Worm (Caenorhabditis elegans): ENCODE results near the gene F58F12.12.

F58F12.12 gene

ce11 chrII:6383183-6383695, 2.3 kb downstream of the F58F12.12 start, which contains the start of gene F58F12.1:
F58F12.1 (plus strand) TSS chrII:6383645.
- TF ChIP-seq nhr-28 (tag; optimal IDR thresholded peaks at IDR 0.05): no peak
- TF ChIP-seq snu-23 (GFP tag; optimal IDR thresholded peaks at IDR 0.05): peak; percentile 66
- peak in 1 of 6 experiments; percentile 21 for TF ChIP-seq elt-3 (tag; optimal IDR thresholded peaks at IDR 0.05)
- TF ChIP-seq swsn-7 (tag; optimal IDR thresholded peaks at IDR 0.05): peak; percentile 44
- peak; percentile 78 for TF ChIP-seq C16A3.4 (tag; optimal IDR thresholded peaks at IDR 0.05)
- peak; percentile 78 for TF ChIP-seq tbx-2 (tag; optimal IDR thresholded peaks at IDR 0.05)
- TF ChIP-seq vab-15 (tag; optimal IDR thresholded peaks at IDR 0.05): no peak
- peak; percentile 55 for TF ChIP-seq unc-130 (tag; optimal IDR thresholded peaks at IDR 0.05)
- TF ChIP-seq efl-1 (optimal IDR thresholded peaks at IDR 0.05): peak; percentile 66 to 73
- TF ChIP-seq efl-1 (GFP tag; optimal IDR thresholded peaks at IDR 0.05 in 1 of 2): peak; percentile 61 to 94
- peak; percentile 41 for TF ChIP-seq sox-4 (tag; optimal IDR thresholded peaks at IDR 0.05)
- no peak for TF ChIP-seq nhr-12 (tag; optimal IDR thresholded peaks at IDR 0.05)
- no peak for TF ChIP-seq sptf-1 (tag; optimal IDR thresholded peaks at IDR 0.05)
- TF ChIP-seq nhr-19 (GFP tag; conservative IDR thresholded peaks at IDR 0.05): peak; percentile 46
- peak; percentile 87 for TF ChIP-seq lin-15B (tag; optimal IDR thresholded peaks at IDR 0.05)
- TF ChIP-seq pax-3 (tag; optimal IDR thresholded peaks at IDR 0.05): peak; percentile 38
- TF ChIP-seq unc-98 (GFP tag; IDR thresholded peaks at IDR 0.05): peak; percentile 56
- peak; percentile 75 for TF ChIP-seq blmp-1 (tag; optimal IDR thresholded peaks at IDR 0.05)
- peak; percentile 3 for TF ChIP-seq unc-86 (tag; optimal IDR thresholded peaks at IDR 0.05)
- TF ChIP-seq grh-1 (GFP tag; IDR thresholded peaks at IDR 0.05): no peak
- peak in 2 of 3 experiments; percentile 39 to 70 for TF ChIP-seq ceh-82 (tag; optimal IDR thresholded peaks at IDR 0.05)
- peak in 1 of 2 experiments; percentile 27 for TF ChIP-seq mdl-1 (tag; optimal IDR thresholded peaks at IDR 0.05)
- peak; percentile 68 to 74 for TF ChIP-seq lin-35 (GFP tag; optimal IDR thresholded peaks at IDR 0.05)
- no peak for TF ChIP-seq aha-1 (tag; optimal IDR thresholded peaks at IDR 0.05)
- peak; percentile 72 for TF ChIP-seq nhr-71 (tag; optimal IDR thresholded peaks at IDR 0.05)
- TF ChIP-seq nhr-90 (tag; optimal IDR thresholded peaks at IDR 0.05; ENCODE audit: poor library complexity): peak; percentile 51
- TF ChIP-seq nhr-20 (tag; optimal IDR thresholded peaks at IDR 0.05): peak; percentile 62
- peak; percentile 81 for TF ChIP-seq mep-1 (tag; optimal IDR thresholded peaks at IDR 0.05)
- peak; percentile 22 for TF ChIP-seq F16B12.6 (tag; optimal IDR thresholded peaks at IDR 0.05)
- TF ChIP-seq unc-30 (tag; optimal IDR thresholded peaks at IDR 0.05): no peak
- peak; percentile 39 for TF ChIP-seq egl-13 (tag; optimal IDR thresholded peaks at IDR 0.05)
- peak; percentile 87 for TF ChIP-seq nhr-85 (tag)
- peak; percentile 73 for TF ChIP-seq lin-14 (GFP tag; optimal IDR thresholded peaks at IDR 0.05)
- TF ChIP-seq C04F5.9 (tag; optimal IDR thresholded peaks at IDR 0.05): peak; percentile 30
- TF ChIP-seq lin-13 (GFP tag; optimal IDR thresholded peaks at IDR 0.05): peak; percentile 50
- TF ChIP-seq fkh-8 (tag; optimal IDR thresholded peaks at IDR 0.05): peak; percentile 56
- TF ChIP-seq ceh-90 (tag; optimal IDR thresholded peaks at IDR 0.05): peak; percentile 83
- TF ChIP-seq rnt-1 (tag; optimal IDR thresholded peaks at IDR 0.05): peak; percentile 95
- TF ChIP-seq nhr-237 (tag; optimal IDR thresholded peaks at IDR 0.05): no peak
- no peak for TF ChIP-seq lin-39 (tag; optimal IDR thresholded peaks at IDR 0.05)
- TF ChIP-seq zip-4 (GFP tag; optimal IDR thresholded peaks at IDR 0.05): no peak
- peak; percentile 50 to 76 (median 62) for TF ChIP-seq dpl-1 (GFP tag; optimal IDR thresholded peaks at IDR 0.05)
- TF ChIP-seq xbp-1 (tag; optimal IDR thresholded peaks at IDR 0.05): peak; percentile 75
- peak; percentile 70 for TF ChIP-seq isw-1 (GFP tag; IDR thresholded peaks at IDR 0.05)
- TF ChIP-seq jun-1 (tag; optimal IDR thresholded peaks at IDR 0.05): peak; percentile 44
- peak; percentile 35 for TF ChIP-seq dsc-1 (tag; optimal IDR thresholded peaks at IDR 0.05)
- no peak for TF ChIP-seq fkh-10 (GFP tag; optimal IDR thresholded peaks at IDR 0.05)
- peak; percentile 56 to 79 for TF ChIP-seq lsy-2 (tag; optimal IDR thresholded peaks at IDR 0.05)
- peak in 1 of 2 experiments; percentile 51 for TF ChIP-seq ztf-11 (tag; optimal IDR thresholded peaks at IDR 0.05)
- TF ChIP-seq skn-1 (tag; optimal IDR thresholded peaks at IDR 0.05): no peak
- TF ChIP-seq irx-1 (tag; optimal IDR thresholded peaks at IDR 0.05): peak; percentile 73
- TF ChIP-seq nhr-47 (tag; optimal IDR thresholded peaks at IDR 0.05): peak; percentile 72
- TF ChIP-seq snpc-4 (tag; optimal IDR thresholded peaks at IDR 0.05): peak; percentile 64
